Worm (Caenorhabditis elegans) whole organism, L1 larva: ENCODE data around the gene ctsa-3.1.

ENCODE experiments used
- C16A3.4 ChIP-seq: fragments of 150-350 bp; optimal IDR thresholded peaks from 2 replicates; lab custom pipeline; 2014; ENCODE audit warnings: missing biosample characterization, missing genetic modification characterization
- F16B12.6 ChIP-seq: fragments of 150-350 bp; optimal IDR thresholded peaks from 2 replicates; lab custom pipeline; 2014; ENCODE audit warnings: missing biosample characterization, missing genetic modification characterization
- Y116A8C.19 ChIP-seq: sonication (generic microtip); optimal IDR thresholded peaks from 2 replicates; lab custom pipeline; 2016; ENCODE audit warnings: missing compliant biosample characterization, missing genetic modification characterization, borderline replicate concordance
- aha-1 ChIP-seq: fragments of 150-350 bp; optimal IDR thresholded peaks from 2 replicates; lab custom pipeline; 2014; ENCODE audit warnings: missing biosample characterization, missing genetic modification characterization
- alr-1 ChIP-seq: fragments of 200-800 bp; sonication (Bioruptor generic); optimal IDR thresholded peaks from 2 replicates; lab custom pipeline; 2018; ENCODE audit warnings: borderline replicate concordance, mild to moderate bottlenecking, missing genetic modification characterization, missing compliant biosample characterization
- aly-2 ChIP-seq: fragments of 150-350 bp; optimal IDR thresholded peaks from 2 replicates; lab custom pipeline; 2014; ENCODE audit warnings: missing biosample characterization, missing genetic modification characterization
- ceh-63 ChIP-seq: fragments of 200-800 bp; sonication (Bioruptor generic); optimal IDR thresholded peaks from 2 replicates; lab custom pipeline; 2018; ENCODE audit warnings: mild to moderate bottlenecking, missing genetic modification characterization, missing compliant biosample characterization
- ceh-8 ChIP-seq: fragments of 200-800 bp; sonication (Bioruptor generic); optimal IDR thresholded peaks from 2 replicates; lab custom pipeline; 2018; ENCODE audit warnings: mild to moderate bottlenecking, missing genetic modification characterization, moderate library complexity, missing compliant biosample characterization
- ceh-82 ChIP-seq, 3 experiments: fragments of 150-350 bp in 1 of 3; sonication (generic microtip) in 2 of 3; optimal IDR thresholded peaks; 2 replicates each; lab custom pipeline; 2014 to 2017; ENCODE audit warnings: missing biosample characterization in 3 of 3, missing genetic modification characterization in 3 of 3
- ceh-88 ChIP-seq: fragments of 200-800 bp; sonication (Bioruptor generic); IDR thresholded peaks from 2 replicates; pipeline ENCODE4 v1.3.6; 2022; ENCODE audit warnings: missing genetic modification characterization, missing compliant biosample characterization
- ceh-90 ChIP-seq: sonication (generic microtip); optimal IDR thresholded peaks from 2 replicates; lab custom pipeline; 2016; ENCODE audit warnings: missing genetic modification characterization, missing compliant biosample characterization
- ces-1 ChIP-seq: fragments of 150-350 bp; optimal IDR thresholded peaks from 2 replicates; lab custom pipeline; 2014; ENCODE audit warnings: missing biosample characterization, missing genetic modification reagents, missing genetic modification characterization
- egl-27 ChIP-seq, 2 experiments: fragments of 150-350 bp in 1 of 2; sonication (generic microtip); optimal IDR thresholded peaks; 3 replicates each; lab custom pipeline; 2017 to 2018; ENCODE audit warnings: missing biosample characterization in 2 of 2, missing genetic modification characterization in 2 of 2, missing genetic modification reagents in 2 of 2
- elt-2 ChIP-seq: sonication (generic microtip); optimal IDR thresholded peaks from 2 replicates; lab custom pipeline; 2016; ENCODE audit warnings: missing genetic modification characterization, mild to moderate bottlenecking, inconsistent platforms, missing compliant biosample characterization, missing genetic modification reagents
- elt-3 ChIP-seq, 6 experiments: fragments of 150-350 bp in 1 of 6; sonication (generic microtip); optimal IDR thresholded peaks; 2 replicates each; lab custom pipeline; 2017 to 2018; ENCODE audit warnings: missing biosample characterization in 6 of 6, missing genetic modification characterization in 6 of 6, inconsistent platforms in 1 of 6
- fkh-10 ChIP-seq: sonication (generic microtip); optimal IDR thresholded peaks from 2 replicates; lab custom pipeline; 2017; ENCODE audit warnings: missing biosample characterization, missing genetic modification reagents, missing genetic modification characterization
- fos-1 ChIP-seq: fragments of 150-350 bp; optimal IDR thresholded peaks from 2 replicates; lab custom pipeline; 2014; ENCODE audit warnings: missing biosample characterization, missing genetic modification characterization
- grh-1 ChIP-seq: fragments of 200-800 bp; sonication (Bioruptor generic); IDR thresholded peaks from 2 replicates; pipeline ENCODE4 v1.3.6; 2022; ENCODE audit warnings: missing genetic modification reagents, missing genetic modification characterization, missing compliant biosample characterization
- hpl-2 ChIP-seq: fragments of 150-350 bp; optimal IDR thresholded peaks from 2 replicates; lab custom pipeline; 2014; ENCODE audit warnings: missing biosample characterization, missing genetic modification reagents, missing genetic modification characterization
- isw-1 ChIP-seq: fragments of 200-800 bp; sonication (Bioruptor generic); IDR thresholded peaks from 2 replicates; pipeline ENCODE4 v1.3.6; 2022; ENCODE audit warnings: missing genetic modification characterization, missing compliant biosample characterization
- jun-1 ChIP-seq: fragments of 150-350 bp; optimal IDR thresholded peaks from 2 replicates; lab custom pipeline; 2014; ENCODE audit warnings: missing biosample characterization, missing genetic modification reagents, missing genetic modification characterization
- lin-13 ChIP-seq: fragments of 150-350 bp; optimal IDR thresholded peaks from 2 replicates; lab custom pipeline; 2014; ENCODE audit warnings: missing biosample characterization, missing genetic modification reagents, missing genetic modification characterization
- lin-14 ChIP-seq: fragments of 200-800 bp; sonication (Bioruptor generic); optimal IDR thresholded peaks from 2 replicates; lab custom pipeline; 2018; ENCODE audit warnings: mild to moderate bottlenecking, missing genetic modification characterization, moderate library complexity, missing compliant biosample characterization
- lin-35 ChIP-seq, 2 experiments: fragments of 150-350 bp; optimal IDR thresholded peaks; 2 replicates each; lab custom pipeline; 2014; ENCODE audit warnings: missing biosample characterization in 2 of 2, missing genetic modification characterization in 2 of 2, missing genetic modification reagents in 2 of 2
- lin-39 ChIP-seq: fragments of 150-350 bp; optimal IDR thresholded peaks from 2 replicates; lab custom pipeline; 2014; ENCODE audit warnings: missing biosample characterization, missing genetic modification reagents, missing genetic modification characterization
- mdl-1 ChIP-seq, 2 experiments: fragments of 150-350 bp; optimal IDR thresholded peaks; 2 replicates each; lab custom pipeline; 2014 to 2017; ENCODE audit warnings: missing biosample characterization in 2 of 2, missing genetic modification characterization in 2 of 2, inconsistent platforms in 1 of 2
- mef-2 ChIP-seq: fragments of 150-350 bp; optimal IDR thresholded peaks from 2 replicates; lab custom pipeline; 2014; ENCODE audit warnings: missing biosample characterization, missing genetic modification characterization
- mep-1 ChIP-seq: fragments of 150-350 bp; optimal IDR thresholded peaks from 2 replicates; lab custom pipeline; 2014; ENCODE audit warnings: missing biosample characterization, missing genetic modification characterization
- nhr-20 ChIP-seq: sonication (generic microtip); optimal IDR thresholded peaks from 2 replicates; lab custom pipeline; 2016; ENCODE audit warnings: mild to moderate bottlenecking, missing genetic modification characterization, missing compliant biosample characterization
- nhr-47 ChIP-seq: sonication (generic microtip); optimal IDR thresholded peaks from 2 replicates; lab custom pipeline; 2016; ENCODE audit warnings: mild to moderate bottlenecking, missing genetic modification characterization, moderate library complexity, missing compliant biosample characterization
- nhr-76 ChIP-seq: sonication (generic microtip); optimal IDR thresholded peaks from 2 replicates; lab custom pipeline; 2017; ENCODE audit warnings: missing biosample characterization, missing genetic modification characterization
- nhr-77 ChIP-seq: fragments of 150-350 bp; optimal IDR thresholded peaks from 2 replicates; lab custom pipeline; 2014; ENCODE audit warnings: missing biosample characterization, missing genetic modification characterization
- nhr-84 ChIP-seq: sonication (generic microtip); optimal IDR thresholded peaks from 2 replicates; lab custom pipeline; 2017; ENCODE audit warnings: missing biosample characterization, missing genetic modification characterization
- nhr-90 ChIP-seq: sonication (generic microtip); optimal IDR thresholded peaks from 2 replicates; lab custom pipeline; 2016; ENCODE audit warnings: mild to moderate bottlenecking, missing genetic modification characterization, missing compliant biosample characterization; ENCODE audit not compliant: poor library complexity
- pag-3 ChIP-seq: sonication (generic microtip); optimal IDR thresholded peaks from 2 replicates; lab custom pipeline; 2017; ENCODE audit warnings: missing genetic modification characterization, mild to moderate bottlenecking, missing compliant biosample characterization, antibody characterized with exemption, borderline replicate concordance; ENCODE audit not compliant: insufficient read depth
- pax-3 ChIP-seq: fragments of 200-800 bp; sonication (Bioruptor generic); optimal IDR thresholded peaks from 2 replicates; lab custom pipeline; 2018; ENCODE audit warnings: mild to moderate bottlenecking, missing genetic modification characterization, moderate library complexity, missing compliant biosample characterization
- pqm-1 ChIP-seq: sonication (generic microtip); optimal IDR thresholded peaks from 3 replicates; lab custom pipeline; 2017; ENCODE audit warnings: missing biosample characterization, missing genetic modification characterization
- rnt-1 ChIP-seq: sonication (generic microtip); optimal IDR thresholded peaks from 2 replicates; lab custom pipeline; 2016; ENCODE audit warnings: mild to moderate bottlenecking, missing genetic modification characterization, moderate library complexity, missing compliant biosample characterization
- skn-1 ChIP-seq: fragments of 150-350 bp; optimal IDR thresholded peaks from 2 replicates; lab custom pipeline; 2014; ENCODE audit warnings: missing biosample characterization, missing genetic modification characterization
- snpc-4 ChIP-seq: fragments of 150-350 bp; optimal IDR thresholded peaks from 2 replicates; lab custom pipeline; 2014; ENCODE audit warnings: missing biosample characterization, missing genetic modification characterization
- sptf-1 ChIP-seq: fragments of 150-350 bp; optimal IDR thresholded peaks from 2 replicates; lab custom pipeline; 2014; ENCODE audit warnings: missing biosample characterization, missing genetic modification characterization
- sup-37 ChIP-seq: fragments of 200-800 bp; sonication (Bioruptor generic); optimal IDR thresholded peaks from 2 replicates; lab custom pipeline; 2018; ENCODE audit warnings: mild to moderate bottlenecking, missing genetic modification characterization, missing compliant biosample characterization
- unc-130 ChIP-seq: fragments of 150-350 bp; optimal IDR thresholded peaks from 2 replicates; lab custom pipeline; 2017; ENCODE audit warnings: missing biosample characterization, missing genetic modification characterization, inconsistent platforms
- xbp-1 ChIP-seq: sonication (generic microtip); optimal IDR thresholded peaks from 2 replicates; lab custom pipeline; 2016; ENCODE audit warnings: missing genetic modification characterization, missing compliant biosample characterization
- zip-4 ChIP-seq: fragments of 200-800 bp; sonication (Bioruptor generic); optimal IDR thresholded peaks from 2 replicates; lab custom pipeline; 2018; ENCODE audit warnings: mild to moderate bottlenecking, missing genetic modification characterization, moderate library complexity, missing compliant biosample characterization
- ztf-4 ChIP-seq: fragments of 150-350 bp; optimal IDR thresholded peaks from 2 replicates; lab custom pipeline; 2014; ENCODE audit warnings: missing biosample characterization, missing genetic modification characterization

The ctsa-3.1 gene

ce11 chrII:7272513-7272912 is 39.9 kb downstream of the ctsa-3.1 start (continued):
- TF ChIP-seq aha-1 (tag; lab: Kevin White, UChicago) (no peak), mef-2 (tag; lab: Kevin White, UChicago) (no peak), elt-2 (tag; lab: Kevin White, UChicago) (no peak), nhr-47 (tag; lab: Kevin White, UChicago) (no peak), ceh-63 (GFP tag; lab: Kevin White, UChicago) (no peak), snpc-4 (tag; lab: Kevin White, UChicago) (no peak), nhr-76 (tag; lab: Kevin White, UChicago) (no peak), isw-1 (GFP tag; lab: Robert Waterston, UW) (no peak), fos-1 (tag; lab: Kevin White, UChicago) (no peak), zip-4 (GFP tag; lab: Kevin White, UChicago) (no peak), sptf-1 (no peak), nhr-77 (no peak), mep-1 (tag; lab: Kevin White, UChicago) (no peak), lin-35 (GFP tag; optimal IDR thresholded peaks at IDR 0.05; lab: Kevin White, UChicago) (peak in 1 of 2 experiments; percentile 51), nhr-20 (tag; lab: Kevin White, UChicago) (peak; percentile 55), grh-1 (GFP tag; lab: Robert Waterston, UW) (peak; percentile 71), ceh-8 (GFP tag; lab: Kevin White, UChicago) (no peak), nhr-84 (tag; lab: Kevin White, UChicago) (no peak), hpl-2 (no peak), sup-37 (GFP tag; lab: Kevin White, UChicago) (no peak), skn-1 (tag; lab: Kevin White, UChicago) (no peak), egl-27 (tag; optimal IDR thresholded peaks at IDR 0.05; lab: Kevin White, UChicago) (no peak), Y116A8C.19 (tag; lab: Kevin White, UChicago) (no peak), F16B12.6 (tag; lab: Kevin White, UChicago) (no peak), unc-130 (no peak), aly-2 (no peak), jun-1 (tag; lab: Kevin White, UChicago) (no peak), mdl-1 (tag; optimal IDR thresholded peaks at IDR 0.05; lab: Kevin White, UChicago) (no peak), rnt-1 (no peak), ztf-4 (tag; lab: Kevin White, UChicago) (no peak), xbp-1 (tag; lab: Kevin White, UChicago) (no peak), pax-3 (tag; lab: Kevin White, UChicago) (no peak), lin-14 (GFP tag; lab: Kevin White, UChicago) (peak; percentile 57), ceh-82 (tag; optimal IDR thresholded peaks at IDR 0.05; lab: Kevin White, UChicago) (no peak), ceh-90 (tag; lab: Kevin White, UChicago) (no peak), nhr-90 (tag; lab: Kevin White, UChicago) (peak; percentile 6), lin-39 (tag; lab: Kevin White, UChicago) (no peak), ces-1 (GFP tag; lab: Kevin White, UChicago) (no peak), fkh-10 (GFP tag; lab: Kevin White, UChicago) (no peak), elt-3 (tag; optimal IDR thresholded peaks at IDR 0.05; lab: Kevin White, UChicago) (peak in 2 of 6 experiments; percentile 80 to 81), ceh-88 (no peak), pag-3 (no peak), C16A3.4 (tag; lab: Kevin White, UChicago) (no peak), alr-1 (tag; lab: Kevin White, UChicago) (no peak), lin-13 (GFP tag; lab: Kevin White, UChicago) (no peak), pqm-1 (tag; lab: Kevin White, UChicago) (no peak)
